Worm (Caenorhabditis elegans): Measurements from ENCODE around the gene C16C8.8.

ce11 chrII:3428158-3428704 lies 33.3 kb downstream of the C16C8.8 start:
- TF ChIP-seq unc-62 (GFP tag; optimal IDR thresholded peaks at IDR 0.05): no peak
- TF ChIP-seq nhr-237 (tag; optimal IDR thresholded peaks at IDR 0.05): no peak
- TF ChIP-seq hlh-1 (tag; optimal IDR thresholded peaks at IDR 0.05): no peak
- TF ChIP-seq elt-1 (tag; optimal IDR thresholded peaks at IDR 0.05; ENCODE audit: borderline replicate concordance, insufficient read depth): no peak
- no peak for TF ChIP-seq flh-1 (GFP tag; optimal IDR thresholded peaks at IDR 0.05)
- TF ChIP-seq lsy-2 (tag; optimal IDR thresholded peaks at IDR 0.05): no peak
- no peak for TF ChIP-seq elt-3 (tag; optimal IDR thresholded peaks at IDR 0.05)
- no peak for TF ChIP-seq snpc-4 (tag; optimal IDR thresholded peaks at IDR 0.05)
- TF ChIP-seq lin-13 (tag; optimal IDR thresholded peaks at IDR 0.05): no peak
- TF ChIP-seq nhr-76 (tag; optimal IDR thresholded peaks at IDR 0.05): no peak
- no peak for TF ChIP-seq mep-1 (tag; optimal IDR thresholded peaks at IDR 0.05)
- no peak for TF ChIP-seq pha-4 (tag; optimal IDR thresholded peaks at IDR 0.05)
- no peak for TF ChIP-seq blmp-1 (tag; optimal IDR thresholded peaks at IDR 0.05)
